Worm (Caenorhabditis elegans) whole organism, L3 larva: ENCODE data around the gene gtf-2A2.

Source experiments
- ZK546.5 ChIP-seq: sonication (generic microtip); optimal IDR thresholded peaks from 2 replicates; lab custom pipeline; 2017; ENCODE audit warnings: missing biosample characterization, missing genetic modification characterization
- aly-2 ChIP-seq: fragments of 150-350 bp; optimal IDR thresholded peaks from 2 replicates; lab custom pipeline; 2014; ENCODE audit warnings: missing biosample characterization, missing genetic modification characterization
- ama-1 ChIP-seq: fragments of 150-350 bp; optimal IDR thresholded peaks from 2 replicates; lab custom pipeline; 2018
- ceh-16 ChIP-seq: sonication (generic microtip); optimal IDR thresholded peaks from 2 replicates; lab custom pipeline; 2017; ENCODE audit warnings: missing biosample characterization, missing genetic modification characterization
- ceh-28 ChIP-seq: fragments of 150-350 bp; optimal IDR thresholded peaks from 2 replicates; lab custom pipeline; 2014; ENCODE audit warnings: missing biosample characterization, missing genetic modification reagents, missing genetic modification characterization
- ceh-82 ChIP-seq: fragments of 150-350 bp; optimal IDR thresholded peaks from 2 replicates; lab custom pipeline; 2014; ENCODE audit warnings: missing biosample characterization, missing genetic modification characterization
- ceh-9 ChIP-seq: sonication (generic microtip); optimal IDR thresholded peaks from 2 replicates; lab custom pipeline; 2018; ENCODE audit warnings: missing biosample characterization, missing genetic modification characterization
- egl-5 ChIP-seq: fragments of 150-350 bp; optimal IDR thresholded peaks from 2 replicates; lab custom pipeline; 2017; ENCODE audit warnings: missing biosample characterization, missing genetic modification reagents, missing genetic modification characterization, inconsistent platforms
- elt-1 ChIP-seq: fragments of 150-350 bp; optimal IDR thresholded peaks from 2 replicates; lab custom pipeline; 2014; ENCODE audit warnings: missing biosample characterization, missing genetic modification characterization
- elt-2 ChIP-seq: sonication (generic microtip); optimal IDR thresholded peaks from 2 replicates; lab custom pipeline; 2016; ENCODE audit warnings: missing genetic modification reagents, mild to moderate bottlenecking, missing genetic modification characterization, missing compliant biosample characterization
- elt-3 ChIP-seq, 3 experiments: fragments of 150-350 bp in 1 of 3; sonication (generic microtip) in 2 of 3; optimal IDR thresholded peaks; 2 replicates in 2 of 3; 4 replicates in 1 of 3; lab custom pipeline; 2014 to 2017; ENCODE audit warnings: missing biosample characterization in 3 of 3, missing genetic modification characterization in 3 of 3
- eor-1 ChIP-seq, 2 experiments: fragments of 150-350 bp; optimal IDR thresholded peaks; 2 replicates each; lab custom pipeline; 2014 to 2018; ENCODE audit warnings: missing biosample characterization in 2 of 2, missing genetic modification characterization in 2 of 2
- fkh-10 ChIP-seq: sonication (generic microtip); optimal IDR thresholded peaks from 2 replicates; lab custom pipeline; 2017; ENCODE audit warnings: missing biosample characterization, missing genetic modification reagents, missing genetic modification characterization
- fkh-2 ChIP-seq: fragments of 150-350 bp; optimal IDR thresholded peaks from 2 replicates; lab custom pipeline; 2014; ENCODE audit warnings: missing biosample characterization, missing genetic modification reagents, missing genetic modification characterization
- fos-1 ChIP-seq: fragments of 150-350 bp; optimal IDR thresholded peaks from 2 replicates; lab custom pipeline; 2014; ENCODE audit warnings: missing biosample characterization, missing genetic modification characterization
- hmg-11 ChIP-seq: sonication (generic microtip); optimal IDR thresholded peaks from 2 replicates; lab custom pipeline; 2016; ENCODE audit warnings: missing genetic modification characterization, missing compliant biosample characterization
- jun-1 ChIP-seq: fragments of 150-350 bp; optimal IDR thresholded peaks from 2 replicates; lab custom pipeline; 2014; ENCODE audit warnings: missing biosample characterization, missing genetic modification reagents, missing genetic modification characterization
- lin-15B ChIP-seq: fragments of 150-350 bp; optimal IDR thresholded peaks from 2 replicates; lab custom pipeline; 2014; ENCODE audit warnings: missing biosample characterization, missing genetic modification characterization
- lin-39 ChIP-seq: fragments of 150-350 bp; optimal IDR thresholded peaks from 2 replicates; lab custom pipeline; 2018; ENCODE audit warnings: missing biosample characterization, missing genetic modification reagents, missing genetic modification characterization
- lsy-12 ChIP-seq: sonication (generic microtip); optimal IDR thresholded peaks from 2 replicates; lab custom pipeline; 2016; ENCODE audit warnings: mild to moderate bottlenecking, missing genetic modification characterization, missing compliant biosample characterization
- mdl-1 ChIP-seq: fragments of 150-350 bp; optimal IDR thresholded peaks from 2 replicates; lab custom pipeline; 2014; ENCODE audit warnings: missing biosample characterization, missing genetic modification characterization
- mml-1 ChIP-seq: fragments of 150-350 bp; sonication (generic microtip); optimal IDR thresholded peaks from 3 replicates; lab custom pipeline; 2014; ENCODE audit warnings: missing biosample characterization, missing genetic modification characterization
- nfya-1 ChIP-seq: sonication (generic microtip); optimal IDR thresholded peaks from 2 replicates; lab custom pipeline; 2017; ENCODE audit warnings: missing genetic modification characterization, mild to moderate bottlenecking, missing compliant biosample characterization, antibody characterized with exemption, moderate library complexity; ENCODE audit not compliant: insufficient read depth
- nhr-11 ChIP-seq: fragments of 150-350 bp; optimal IDR thresholded peaks from 2 replicates; lab custom pipeline; 2014; ENCODE audit warnings: missing biosample characterization, missing genetic modification characterization
- nhr-12 ChIP-seq: fragments of 150-350 bp; optimal IDR thresholded peaks from 2 replicates; lab custom pipeline; 2014; ENCODE audit warnings: missing biosample characterization, missing genetic modification characterization
- nhr-23 ChIP-seq: fragments of 150-350 bp; optimal IDR thresholded peaks from 2 replicates; lab custom pipeline; 2014; ENCODE audit warnings: missing biosample characterization, missing genetic modification reagents, missing genetic modification characterization
- nhr-237 ChIP-seq: fragments of 150-350 bp; optimal IDR thresholded peaks from 2 replicates; lab custom pipeline; 2014; ENCODE audit warnings: missing biosample characterization, missing genetic modification characterization
- nhr-25 ChIP-seq: sonication (generic microtip); optimal IDR thresholded peaks from 2 replicates; lab custom pipeline; 2017; ENCODE audit warnings: missing biosample characterization, missing genetic modification characterization
- nhr-28 ChIP-seq: fragments of 150-350 bp; optimal IDR thresholded peaks from 2 replicates; lab custom pipeline; 2014; ENCODE audit warnings: missing biosample characterization, missing genetic modification characterization
- nhr-43 ChIP-seq: sonication (generic microtip); optimal IDR thresholded peaks from 2 replicates; lab custom pipeline; 2016; ENCODE audit warnings: mild to moderate bottlenecking, missing genetic modification characterization, missing compliant biosample characterization; ENCODE audit not compliant: poor library complexity, severe bottlenecking
- nhr-67 ChIP-seq: fragments of 150-350 bp; optimal IDR thresholded peaks from 2 replicates; lab custom pipeline; 2014; ENCODE audit warnings: missing biosample characterization, missing genetic modification characterization
- nhr-76 ChIP-seq: fragments of 150-350 bp; sonication (generic microtip); optimal IDR thresholded peaks from 5 replicates; lab custom pipeline; 2014; ENCODE audit warnings: missing biosample characterization, missing genetic modification characterization
- pha-4 ChIP-seq: fragments of 150-350 bp; optimal IDR thresholded peaks from 2 replicates; lab custom pipeline; 2014; ENCODE audit warnings: missing biosample characterization, missing genetic modification reagents, missing genetic modification characterization
- pqm-1 ChIP-seq: fragments of 150-350 bp; optimal IDR thresholded peaks from 2 replicates; lab custom pipeline; 2017; ENCODE audit warnings: missing biosample characterization, missing genetic modification characterization, inconsistent platforms
- sea-2 ChIP-seq: fragments of 150-350 bp; sonication (generic microtip); optimal IDR thresholded peaks from 4 replicates; lab custom pipeline; 2014; ENCODE audit warnings: missing biosample characterization, missing genetic modification reagents, missing genetic modification characterization
- skn-1 ChIP-seq: fragments of 150-350 bp; optimal IDR thresholded peaks from 2 replicates; lab custom pipeline; 2014; ENCODE audit warnings: missing biosample characterization, missing genetic modification characterization
- snpc-4 ChIP-seq: fragments of 150-350 bp; optimal IDR thresholded peaks from 2 replicates; lab custom pipeline; 2014; ENCODE audit warnings: missing biosample characterization, missing genetic modification characterization
- tbx-2 ChIP-seq: sonication (generic microtip); optimal IDR thresholded peaks from 2 replicates; lab custom pipeline; 2016; ENCODE audit warnings: mild to moderate bottlenecking, missing genetic modification characterization, missing compliant biosample characterization
- unc-39 ChIP-seq: sonication (generic microtip); optimal IDR thresholded peaks from 4 replicates; lab custom pipeline; 2017; ENCODE audit warnings: missing biosample characterization, missing genetic modification characterization
- unc-62 ChIP-seq: fragments of 150-350 bp; sonication (generic microtip); optimal IDR thresholded peaks from 4 replicates; lab custom pipeline; 2014; ENCODE audit warnings: missing biosample characterization, missing genetic modification reagents, missing genetic modification characterization
- zag-1 ChIP-seq: fragments of 150-350 bp; optimal IDR thresholded peaks from 2 replicates; lab custom pipeline; 2014; ENCODE audit warnings: missing biosample characterization, missing genetic modification characterization
- ztf-11 ChIP-seq: fragments of 150-350 bp; optimal IDR thresholded peaks from 2 replicates; lab custom pipeline; 2014; ENCODE audit warnings: missing biosample characterization, missing genetic modification characterization

gtf-2A2 gene

DNA sequence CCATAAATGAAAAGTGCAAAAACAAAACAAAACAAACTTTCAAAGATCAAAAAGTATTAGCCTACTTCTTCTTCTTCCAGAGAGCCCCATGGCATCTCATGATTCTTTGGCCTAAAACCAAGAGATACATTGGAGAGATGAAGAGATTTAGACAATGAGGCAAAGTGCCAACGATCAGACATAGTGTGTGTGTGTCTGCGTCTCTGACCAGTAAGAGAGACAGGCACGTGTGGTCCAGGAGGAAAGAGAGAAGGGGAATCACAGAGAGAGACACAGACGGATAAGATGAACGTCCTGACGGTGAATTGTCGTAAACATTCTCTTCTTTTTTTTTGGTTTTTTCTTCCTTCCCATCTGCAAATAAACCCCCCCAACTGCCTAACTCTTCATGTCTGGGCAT, 41.1 kb upstream of the gtf-2A2 start (continued):
- TF ChIP-seq nhr-11 (peak; percentile 87), nhr-23 (peak; percentile 85), fkh-10 (GFP tag; lab: Kevin White, UChicago) (peak; percentile 77), pha-4 (peak; percentile 98), nhr-28 (tag; lab: Kevin White, UChicago) (no peak)

DNA sequence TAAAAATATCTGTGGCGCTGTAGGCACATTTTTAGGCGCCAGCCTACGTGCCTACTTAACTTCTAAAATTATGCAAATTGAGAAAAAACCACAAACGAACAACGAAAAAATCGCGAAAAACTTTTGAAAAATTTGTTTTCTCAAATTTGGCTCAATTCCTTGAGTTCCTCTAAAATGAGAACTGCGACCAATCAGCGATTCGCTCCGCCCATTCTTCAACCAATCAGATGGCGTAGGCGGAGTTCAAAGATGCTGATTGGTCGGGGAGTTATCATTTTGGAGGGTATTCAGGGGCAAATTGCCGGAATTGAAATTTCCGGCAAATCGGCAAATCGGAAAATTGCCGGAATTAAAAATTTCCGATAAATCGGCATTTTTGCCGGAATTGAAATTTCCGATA, 38.7 kb upstream of the gtf-2A2 start:
- TF ChIP-seq lin-39 (tag; lab: Kevin White, UChicago), result no peak
- TF ChIP-seq nfya-1, result peak; percentile 80
- TF ChIP-seq ceh-28 (tag; lab: Kevin White, UChicago), result no peak
- TF ChIP-seq jun-1 (tag; lab: Kevin White, UChicago), result no peak

DNA sequence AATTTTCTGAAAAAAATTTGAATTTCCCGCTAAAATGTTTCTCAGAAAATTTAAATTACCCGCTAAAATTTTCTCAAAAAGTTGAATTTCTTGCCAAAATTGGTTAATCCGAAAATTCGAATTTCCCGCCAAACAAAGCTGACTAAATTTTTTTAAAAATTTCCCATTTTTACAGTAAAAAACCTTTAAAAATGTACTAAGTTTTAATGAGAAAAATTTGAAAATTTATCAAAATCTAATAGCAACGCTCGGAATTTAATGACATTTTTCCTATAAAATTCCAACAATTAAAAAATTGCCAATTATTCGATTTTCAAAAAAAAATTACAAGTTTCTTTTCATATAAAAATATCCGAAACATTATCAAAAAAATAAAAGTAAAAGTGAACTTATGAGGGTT, 32.6 kb upstream of the gtf-2A2 start:
- no peak for TF ChIP-seq fos-1 (tag; lab: Kevin White, UChicago)
- TF ChIP-seq snpc-4 (tag; lab: Kevin White, UChicago), result no peak
- TF ChIP-seq nhr-43, result no peak
- TF ChIP-seq nhr-76 (tag; lab: Kevin White, UChicago), result no peak

DNA sequence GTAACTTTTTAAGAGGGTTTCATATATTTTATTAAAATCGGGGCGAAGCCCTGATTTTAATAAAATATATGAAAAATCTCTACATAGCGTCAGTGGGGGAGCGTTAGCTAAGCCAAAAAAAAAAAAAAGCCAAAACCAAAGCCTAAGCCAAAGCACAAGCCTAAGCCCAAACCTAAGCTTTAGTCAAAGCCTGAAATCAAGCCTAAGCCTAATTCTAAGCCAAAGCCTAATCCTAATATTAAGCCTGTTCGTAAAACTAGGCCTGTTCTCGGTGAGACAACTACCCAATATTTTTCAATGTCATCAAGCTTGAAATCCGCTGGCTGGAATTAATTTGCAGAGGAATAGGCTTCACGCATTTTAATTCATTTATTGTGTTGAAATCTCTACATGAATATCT, 28.9 kb upstream of the gtf-2A2 start:
- TF ChIP-seq skn-1 (tag; lab: Kevin White, UChicago) (no peak), ama-1 (lab: Kevin White, UChicago) (peak; percentile 80), nhr-11 (no peak)

DNA sequence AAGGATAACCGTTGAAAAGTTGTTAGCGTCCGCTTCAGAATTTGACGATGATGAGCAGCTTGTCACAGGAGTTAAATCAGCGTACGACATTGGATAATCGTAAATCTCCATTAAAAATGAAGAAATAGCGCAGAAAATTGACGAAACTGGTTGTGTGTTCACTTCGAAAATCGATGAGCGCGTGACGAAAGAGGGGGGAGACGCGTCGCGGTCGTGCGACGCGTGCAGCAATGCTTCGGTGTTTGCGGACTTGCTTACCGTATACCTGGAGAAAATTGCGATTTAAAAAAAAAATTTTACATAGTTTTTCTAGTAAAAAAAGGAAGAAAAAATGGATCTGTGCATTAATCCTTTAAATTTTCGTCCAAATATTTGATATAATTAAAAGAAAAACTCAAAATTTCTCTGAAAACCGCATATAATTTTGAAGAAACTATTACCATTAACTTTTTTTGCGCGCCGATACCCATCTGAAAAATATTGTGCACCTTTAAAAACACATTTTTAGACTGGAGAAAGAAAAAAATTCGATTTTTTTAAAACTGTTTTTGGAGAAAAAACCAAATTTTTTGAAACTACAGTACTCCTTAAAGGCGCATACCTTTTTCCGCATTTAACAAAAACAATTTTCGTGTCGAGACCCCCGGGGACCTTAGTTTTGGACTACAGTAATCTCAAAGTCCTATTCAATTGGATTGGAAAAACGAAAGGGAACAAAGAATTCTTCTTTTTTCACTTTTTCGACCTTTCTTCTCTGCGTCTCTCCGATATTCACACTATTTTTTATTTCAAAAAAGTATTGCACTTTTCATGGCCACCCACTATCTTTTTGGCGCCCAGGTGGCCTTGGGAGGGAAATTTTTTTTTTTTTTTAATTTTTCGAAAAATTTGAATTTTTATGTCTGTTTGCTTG, 25.9 kb upstream of the gtf-2A2 start:
- TF ChIP-seq tbx-2 (tag; lab: Kevin White, UChicago) (peak; percentile 40), nhr-25 (tag; lab: Kevin White, UChicago) (peak; percentile 93), nhr-12 (no peak), nhr-43 (peak; percentile 24), ceh-9 (tag; lab: Kevin White, UChicago) (no peak), mml-1 (tag; lab: Kevin White, UChicago) (no peak), nhr-23 (peak; percentile 91), ztf-11 (tag; lab: Kevin White, UChicago) (no peak), fkh-10 (GFP tag; lab: Kevin White, UChicago) (peak; percentile 70), skn-1 (tag; lab: Kevin White, UChicago) (peak; percentile 70), pha-4 (peak; percentile 89), fkh-2 (no peak), lsy-12 (tag; lab: Kevin White, UChicago) (peak; percentile 59), aly-2 (tag; lab: Kevin White, UChicago) (no peak), egl-5 (tag; lab: Kevin White, UChicago) (peak; percentile 91), hmg-11 (tag; lab: Kevin White, UChicago) (peak; percentile 54), snpc-4 (tag; lab: Kevin White, UChicago) (peak; percentile 83), ceh-28 (tag; lab: Kevin White, UChicago) (peak; percentile 89), nhr-28 (tag; lab: Kevin White, UChicago) (peak; percentile 21), unc-39 (tag; lab: Kevin White, UChicago) (no peak), ama-1 (lab: Kevin White, UChicago) (peak; percentile 93), eor-1 (tag; optimal IDR thresholded peaks at IDR 0.05; lab: Kevin White, UChicago) (peak in 1 of 2 experiments; percentile 49), elt-3 (tag; optimal IDR thresholded peaks at IDR 0.05; lab: Kevin White, UChicago) (no peak), ceh-82 (tag; lab: Kevin White, UChicago) (no peak), sea-2 (GFP tag; lab: Kevin White, UChicago) (peak; percentile 92), elt-2 (tag; lab: Kevin White, UChicago) (peak; percentile 27), ZK546.5 (tag; lab: Kevin White, UChicago) (no peak), lin-15B (tag; lab: Kevin White, UChicago) (peak; percentile 92), pqm-1 (peak; percentile 10), zag-1 (tag; lab: Kevin White, UChicago) (no peak), mdl-1 (tag; lab: Kevin White, UChicago) (no peak), fos-1 (tag; lab: Kevin White, UChicago) (no peak), unc-62 (no peak), nfya-1 (peak; percentile 98), elt-1 (tag; lab: Kevin White, UChicago) (peak; percentile 37), nhr-237 (tag; lab: Kevin White, UChicago) (no peak), ceh-16 (tag; lab: Kevin White, UChicago) (no peak), nhr-67 (tag; lab: Kevin White, UChicago) (no peak), lin-39 (tag; lab: Kevin White, UChicago) (peak; percentile 97), jun-1 (tag; lab: Kevin White, UChicago) (peak; percentile 49)
